Fruit fly (Drosophila melanogaster) whole organism, wandering third instar larva: ENCODE data around the gene nmo.

Experiments used
- Abd-B ChIP-seq: fragments of >200 bp; optimal IDR thresholded peaks from 2 replicates; lab custom pipeline; 2017; ENCODE audit warnings: missing biosample characterization, missing genetic modification characterization
- CG32264 ChIP-seq: fragments of 200-800 bp; sonication (Bioruptor generic); optimal IDR thresholded peaks from 2 replicates; lab custom pipeline; 2016; ENCODE audit warnings: missing biosample characterization, missing genetic modification characterization
- OdsH ChIP-seq: fragments of 200-800 bp; sonication (Bioruptor generic); optimal IDR thresholded peaks from 2 replicates; lab custom pipeline; 2016; ENCODE audit warnings: missing biosample characterization, mild to moderate bottlenecking, missing genetic modification characterization
- Vsx2 ChIP-seq: fragments of 200-300, 225-300 bp; sonication (Bioruptor generic); optimal IDR thresholded peaks from 2 replicates; lab custom pipeline; 2018; ENCODE audit warnings: missing biosample characterization, missing genetic modification characterization; ENCODE audit not compliant: partially characterized antibody
- ey ChIP-seq: fragments of 200-800 bp; sonication (Bioruptor generic); optimal IDR thresholded peaks from 2 replicates; lab custom pipeline; 2016; ENCODE audit warnings: missing biosample characterization, missing genetic modification characterization
- fru ChIP-seq: fragments of 200-800 bp; sonication (Bioruptor generic); optimal IDR thresholded peaks from 3 replicates; lab custom pipeline; 2016; ENCODE audit warnings: missing biosample characterization, mild to moderate bottlenecking, missing genetic modification characterization
- psq ChIP-seq: fragments of 200-800 bp; sonication (Bioruptor generic); optimal IDR thresholded peaks from 3 replicates; lab custom pipeline; 2017; ENCODE audit warnings: missing biosample characterization, mild to moderate bottlenecking, missing genetic modification characterization, moderate library complexity
- rgr ChIP-seq: fragments of 200-800 bp; sonication (Bioruptor generic); optimal IDR thresholded peaks from 3 replicates; lab custom pipeline; 2016; ENCODE audit warnings: missing biosample characterization, mild to moderate bottlenecking, missing genetic modification characterization
- usp ChIP-seq: fragments of >200 bp; optimal IDR thresholded peaks from 2 replicates; lab custom pipeline; 2017; ENCODE audit warnings: missing biosample characterization, missing genetic modification characterization

DNA sequence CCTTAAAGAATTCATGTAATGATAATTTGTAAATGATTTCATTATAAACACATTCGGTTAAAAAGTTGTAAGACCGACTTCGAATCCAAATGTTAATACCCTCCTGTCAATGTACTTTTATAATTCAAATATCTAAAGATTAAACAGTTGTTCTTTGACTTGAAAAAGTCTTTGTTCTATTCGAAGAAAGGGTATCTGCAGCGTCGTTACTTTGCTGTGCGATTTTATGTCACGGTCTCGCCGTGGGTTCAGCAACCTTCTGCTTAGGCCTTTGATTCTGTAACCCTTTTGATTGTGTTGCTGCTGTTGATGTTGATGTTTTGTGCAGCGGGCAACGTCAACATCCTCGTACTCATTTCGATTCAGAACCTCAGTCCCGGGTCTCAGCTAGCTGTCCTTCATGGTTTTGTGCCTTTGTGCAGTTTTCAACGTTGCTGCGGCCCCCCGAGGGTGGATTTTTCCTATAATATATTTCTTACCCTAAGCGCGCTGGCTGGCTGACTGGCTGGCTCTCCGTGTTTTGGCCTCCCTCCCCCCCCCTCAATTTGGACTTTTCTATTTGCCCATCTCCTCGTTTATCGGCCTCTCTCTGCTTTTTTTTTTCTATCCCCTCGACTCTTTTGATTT, 2.5 kb downstream of the nmo start:
- TF ChIP-seq psq (GFP tag; lab: Kevin White, UChicago) (no peak), usp (GFP tag; lab: Kevin White, UChicago) (no peak), CG32264 (no peak), fru (GFP tag; lab: Kevin White, UChicago) (no peak), ey (GFP tag; lab: Kevin White, UChicago) (no peak), rgr (GFP tag; lab: Kevin White, UChicago) (no peak), OdsH (GFP tag; lab: Kevin White, UChicago) (no peak), Abd-B (GFP tag; lab: Kevin White, UChicago) (no peak), Vsx2 (GFP tag; lab: Kevin White, UChicago) (no peak)
